Worm (Caenorhabditis elegans): ENCODE results near the gene C12D5.5.

Gene C12D5.5

ce11 chrV:7626550-7626949 is 41.5 kb upstream of the C12D5.5 start, which contains the start of gene F07C4.6:
TSS of gene F07C4.6 (plus strand) at chrV:7626850.
- TF ChIP-seq alr-1 (tag; optimal IDR thresholded peaks at IDR 0.05) = no peak
- TF ChIP-seq lin-11 (tag; optimal IDR thresholded peaks at IDR 0.05) = no peak
- TF ChIP-seq nhr-21 (tag; optimal IDR thresholded peaks at IDR 0.05) = peak; percentile 24

- TF ChIP-seq sem-4 (tag; optimal IDR thresholded peaks at IDR 0.05) (no peak), ama-1 (optimal IDR thresholded peaks at IDR 0.05) (no peak), nhr-77 (tag; optimal IDR thresholded peaks at IDR 0.05) (no peak), mbf-1 (tag; optimal IDR thresholded peaks at IDR 0.05) (no peak), lin-39 (tag; optimal IDR thresholded peaks at IDR 0.05) (no peak), nhr-23 (tag; optimal IDR thresholded peaks at IDR 0.05) (no peak), ceh-82 (tag; optimal IDR thresholded peaks at IDR 0.05) (no peak), lsy-2 (tag; optimal IDR thresholded peaks at IDR 0.05) (no peak), peb-1 (tag; optimal IDR thresholded peaks at IDR 0.05) (no peak), mdl-1 (tag; optimal IDR thresholded peaks at IDR 0.05) (no peak), lin-13 (GFP tag; optimal IDR thresholded peaks at IDR 0.05) (no peak), sma-3 (GFP tag; optimal IDR thresholded peaks at IDR 0.05) (no peak), F13H6.1 (tag; optimal IDR thresholded peaks at IDR 0.05) (no peak), nhr-25 (tag; optimal IDR thresholded peaks at IDR 0.05) (no peak), elt-1 (tag; optimal IDR thresholded peaks at IDR 0.05) (no peak), Y55F3AM.14 (GFP tag; optimal IDR thresholded peaks at IDR 0.05) (no peak), zag-1 (tag; optimal IDR thresholded peaks at IDR 0.05) (no peak)
These were observed 38.5 kb upstream of the C12D5.5 start, which contains the start of gene srd-30 for ce11 chrV:7629504-7629903. TSS of gene srd-30 (plus strand) at chrV:7629804.

- TF ChIP-seq ceh-16 (tag; optimal IDR thresholded peaks at IDR 0.05) (no peak), gmeb-1 (tag; optimal IDR thresholded peaks at IDR 0.05) (no peak), elt-1 (tag; optimal IDR thresholded peaks at IDR 0.05) (no peak), F13H6.1 (tag; optimal IDR thresholded peaks at IDR 0.05) (no peak), nhr-23 (tag; optimal IDR thresholded peaks at IDR 0.05) (no peak), dmd-4 (tag; optimal IDR thresholded peaks at IDR 0.05) (no peak), nhr-10 (tag; optimal IDR thresholded peaks at IDR 0.05) (no peak), unc-62 (GFP tag; optimal IDR thresholded peaks at IDR 0.05) (no peak), ceh-82 (tag; optimal IDR thresholded peaks at IDR 0.05) (no peak), crh-2 (tag; optimal IDR thresholded peaks at IDR 0.05) (no peak), nhr-237 (tag; optimal IDR thresholded peaks at IDR 0.05) (no peak), nhr-77 (tag; optimal IDR thresholded peaks at IDR 0.05) (no peak), lin-11 (tag; optimal IDR thresholded peaks at IDR 0.05) (no peak), unc-55 (GFP tag; optimal IDR thresholded peaks at IDR 0.05) (no peak), nhr-6 (tag; optimal IDR thresholded peaks at IDR 0.05) (no peak)
These were observed 36.3 kb upstream of the C12D5.5 start, which contains the start of gene srd-25 for ce11 chrV:7631732-7632131. TSS of gene srd-25 (plus strand) at chrV:7632032.

ce11 chrV:7634657-7635056 is 33.4 kb upstream of the C12D5.5 start, which contains the start of gene srd-31:
TSS of gene srd-31 (minus strand) at chrV:7634757.
- no peak for TF ChIP-seq sem-4 (tag; optimal IDR thresholded peaks at IDR 0.05)
- no peak for TF ChIP-seq ztf-4 (tag; optimal IDR thresholded peaks at IDR 0.05)
- TF ChIP-seq unc-39 (tag; optimal IDR thresholded peaks at IDR 0.05) = no peak
- TF ChIP-seq aly-2 (tag; optimal IDR thresholded peaks at IDR 0.05) = no peak
- TF ChIP-seq nhr-77 (tag; optimal IDR thresholded peaks at IDR 0.05) = no peak
- TF ChIP-seq lsy-2 (tag; optimal IDR thresholded peaks at IDR 0.05) = no peak
- TF ChIP-seq lin-11 (tag; optimal IDR thresholded peaks at IDR 0.05) = no peak
- TF ChIP-seq nhr-25 (tag; optimal IDR thresholded peaks at IDR 0.05) = no peak
- TF ChIP-seq sma-3 (GFP tag; optimal IDR thresholded peaks at IDR 0.05) = no peak
- no peak for TF ChIP-seq nhr-11 (tag; optimal IDR thresholded peaks at IDR 0.05)
- TF ChIP-seq ceh-16 (tag; optimal IDR thresholded peaks at IDR 0.05) = no peak
- no peak for TF ChIP-seq nhr-6 (tag; optimal IDR thresholded peaks at IDR 0.05)
- TF ChIP-seq F13H6.1 (tag; optimal IDR thresholded peaks at IDR 0.05) = no peak
- TF ChIP-seq ZK546.5 (tag; optimal IDR thresholded peaks at IDR 0.05) = no peak
- TF ChIP-seq fos-1 (tag; optimal IDR thresholded peaks at IDR 0.05) = no peak
- TF ChIP-seq R02D3.7 (tag; optimal IDR thresholded peaks at IDR 0.05) = no peak
- TF ChIP-seq crh-2 (tag; optimal IDR thresholded peaks at IDR 0.05) = no peak
- TF ChIP-seq lin-13 (GFP tag; optimal IDR thresholded peaks at IDR 0.05) = no peak

ce11 chrV:7635469-7635868 is 32.6 kb upstream of the C12D5.5 start, which contains the start of gene srd-29:
TSS of gene srd-29 (plus strand) at chrV:7635769.
- TF ChIP-seq alr-1 (tag; optimal IDR thresholded peaks at IDR 0.05) (no peak), gmeb-1 (tag; optimal IDR thresholded peaks at IDR 0.05) (no peak), sma-3 (GFP tag; optimal IDR thresholded peaks at IDR 0.05) (no peak), ztf-11 (tag; optimal IDR thresholded peaks at IDR 0.05) (no peak), elt-1 (tag; optimal IDR thresholded peaks at IDR 0.05) (no peak), lsy-2 (tag; optimal IDR thresholded peaks at IDR 0.05) (no peak), elt-3 (tag; optimal IDR thresholded peaks at IDR 0.05) (no peak), blmp-1 (tag; optimal IDR thresholded peaks at IDR 0.05; ENCODE audit: insufficient read depth) (no peak), lin-13 (GFP tag; optimal IDR thresholded peaks at IDR 0.05) (no peak), fos-1 (tag; optimal IDR thresholded peaks at IDR 0.05) (no peak), nhr-77 (tag; optimal IDR thresholded peaks at IDR 0.05) (no peak), nhr-23 (tag; optimal IDR thresholded peaks at IDR 0.05) (no peak), lin-11 (tag; optimal IDR thresholded peaks at IDR 0.05) (no peak), nhr-129 (tag; optimal IDR thresholded peaks at IDR 0.05) (no peak), dmd-4 (tag; optimal IDR thresholded peaks at IDR 0.05) (no peak), unc-62 (GFP tag; optimal IDR thresholded peaks at IDR 0.05) (no peak), lin-39 (tag; optimal IDR thresholded peaks at IDR 0.05) (no peak), C34F6.9 (tag; optimal IDR thresholded peaks at IDR 0.05) (no peak), ZK546.5 (tag; optimal IDR thresholded peaks at IDR 0.05) (no peak), ceh-82 (tag; optimal IDR thresholded peaks at IDR 0.05) (no peak)

Measured in whole organism, L2 larva.